Fruit fly (Drosophila melanogaster): Measurements from ENCODE around the gene LManIV.

The LManIV gene

DNA sequence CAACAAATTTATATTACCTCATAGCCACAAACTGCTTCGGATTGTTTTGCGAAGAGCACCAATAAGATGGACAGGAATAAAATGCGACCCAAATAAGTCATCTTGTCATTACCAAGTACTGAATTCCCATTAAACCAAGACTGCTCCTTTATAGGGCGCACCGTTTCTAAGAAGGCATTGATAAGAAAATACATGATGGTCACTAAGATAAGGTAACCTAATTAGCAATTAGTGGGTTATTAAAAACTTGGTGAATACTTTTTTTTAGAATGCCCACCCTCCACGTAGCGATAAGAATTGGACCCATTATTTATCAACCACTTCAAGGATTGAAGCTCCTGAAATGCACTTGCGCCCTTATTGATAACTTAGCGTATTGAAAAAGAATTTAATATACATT is at the start of gene LManIV:
Gene LManIV, minus strand, starts transcription at position 101 of the 400 bp plus-strand sequence.
- no peak for TF ChIP-seq noc (tag; optimal IDR thresholded peaks at IDR 0.05)

DNA sequence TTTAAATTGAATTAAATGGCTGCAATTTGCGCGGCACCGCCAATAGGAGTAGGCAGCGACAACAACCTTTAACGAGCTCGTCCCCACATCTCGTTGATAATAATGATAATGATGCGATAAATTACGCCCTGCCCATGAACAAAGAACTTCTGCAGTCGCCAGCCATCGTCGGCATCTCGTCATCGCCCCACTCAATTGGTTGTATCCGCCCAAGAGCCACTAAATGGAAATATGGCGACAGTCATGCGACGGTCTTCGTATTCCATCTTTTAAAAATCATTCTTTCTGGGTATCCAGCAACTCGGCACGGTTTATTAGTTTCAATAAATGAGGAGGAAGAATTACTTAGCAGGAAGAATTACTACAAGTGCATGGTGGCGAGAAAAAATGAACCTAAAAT is 48.4 kb upstream of the LManIV start:
- TF ChIP-seq noc (tag; optimal IDR thresholded peaks at IDR 0.05) = no peak

DNA sequence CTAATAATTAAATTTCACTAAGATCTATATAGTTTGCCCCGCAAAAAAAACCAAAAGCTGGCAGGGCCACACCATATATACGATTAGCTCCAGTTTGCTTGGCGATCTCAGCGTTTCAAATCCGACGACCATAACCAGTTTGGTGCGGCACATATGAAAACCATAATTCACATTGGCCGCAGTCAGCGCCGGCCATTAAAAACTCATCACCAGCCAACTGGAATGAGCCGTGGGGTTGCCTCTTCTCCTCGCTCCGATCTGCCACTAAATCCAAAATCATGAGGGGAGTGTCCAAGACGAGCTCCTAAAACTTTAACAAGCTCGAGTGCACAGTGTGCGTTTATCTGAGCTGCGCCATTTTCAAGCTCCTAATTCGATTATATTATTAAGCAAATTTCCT is 45.2 kb upstream of the LManIV start:
- no peak for TF ChIP-seq noc (tag; optimal IDR thresholded peaks at IDR 0.05)

DNA sequence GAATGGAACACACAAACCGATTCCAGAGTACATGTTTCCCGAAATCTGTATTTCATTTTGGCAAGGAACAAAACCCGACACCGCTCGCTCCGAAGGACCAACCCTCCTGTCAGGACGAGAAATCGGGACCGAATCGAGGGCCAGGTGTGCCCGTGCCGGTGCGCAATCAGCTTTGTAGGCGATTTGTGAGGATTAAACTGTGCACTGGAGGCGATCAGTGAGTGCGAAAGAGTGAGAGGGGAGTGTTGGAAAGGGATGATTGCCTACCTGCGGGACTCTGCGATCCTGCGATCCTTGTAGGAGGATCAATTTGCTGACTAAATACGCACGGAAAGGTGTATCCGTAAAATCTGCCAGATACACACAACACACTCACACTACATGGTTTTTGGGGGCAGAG is 37.7 kb upstream of the LManIV start:
- TF ChIP-seq noc (tag; optimal IDR thresholded peaks at IDR 0.05) = no peak

DNA sequence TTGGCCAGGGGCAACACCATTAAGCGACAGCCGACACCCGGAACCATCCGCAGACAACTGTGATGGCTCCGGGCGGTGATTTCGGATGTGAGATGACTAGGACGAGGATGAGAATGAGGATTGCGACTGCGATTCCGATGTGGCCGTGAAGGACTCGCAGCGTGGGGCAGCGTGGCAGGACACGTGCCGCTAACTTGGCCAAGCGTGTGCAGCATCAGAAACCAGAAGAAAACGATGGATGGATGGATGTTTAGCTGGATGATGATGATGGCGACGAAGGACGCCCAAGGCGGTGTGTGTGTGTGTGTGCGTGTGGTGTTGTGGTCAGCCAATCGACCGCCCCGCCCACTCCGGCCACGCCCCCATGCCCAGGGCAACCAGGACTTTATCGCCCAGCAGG is 32.0 kb upstream of the LManIV start:
- no peak for TF ChIP-seq noc (tag; optimal IDR thresholded peaks at IDR 0.05)

DNA sequence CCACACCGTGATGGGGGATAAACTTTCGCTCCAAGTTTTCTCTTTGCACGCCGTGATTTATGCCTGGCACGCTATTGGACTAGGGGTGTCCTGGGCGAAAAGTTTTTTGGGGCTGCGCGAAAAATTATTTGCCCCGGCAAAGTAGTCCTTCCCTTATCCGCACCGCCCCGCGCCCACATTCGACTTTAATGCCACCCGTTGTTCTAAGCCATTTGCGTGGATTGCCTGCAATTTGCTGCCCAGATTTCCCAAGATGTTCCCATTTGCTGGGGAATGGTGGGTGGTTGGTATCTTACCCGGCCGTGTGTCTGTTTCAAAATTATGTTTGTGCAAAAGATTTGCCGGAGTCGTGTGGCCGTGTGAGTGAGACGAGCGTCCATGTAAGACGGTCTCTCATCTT is 26.9 kb upstream of the LManIV start:
- no peak for TF ChIP-seq noc (tag; optimal IDR thresholded peaks at IDR 0.05)

- TF ChIP-seq noc (tag; optimal IDR thresholded peaks at IDR 0.05) = no peak
Measured at dm6 chr2L:8794151-8794550, 22.0 kb upstream of the LManIV start.

DNA sequence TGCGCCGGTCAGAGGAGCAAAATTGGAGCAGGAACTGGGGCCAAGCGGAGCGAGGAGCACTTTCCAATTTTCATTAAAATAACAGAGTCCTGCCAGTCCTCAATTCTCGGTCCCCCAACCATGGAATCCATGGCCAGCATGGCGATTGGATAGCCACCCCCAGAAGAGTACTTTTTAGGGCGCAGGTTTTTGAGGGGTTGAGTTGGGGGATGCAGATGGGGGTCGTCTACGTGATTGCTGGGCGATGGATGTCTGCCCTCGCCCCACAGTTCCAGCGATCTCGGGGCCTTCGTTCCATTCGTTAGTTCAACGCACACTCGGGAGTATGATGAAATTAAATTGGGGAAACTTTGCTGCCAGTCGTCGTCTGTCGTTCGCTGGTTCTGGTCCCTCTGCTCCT is 19.6 kb upstream of the LManIV start:
- TF ChIP-seq noc (tag; optimal IDR thresholded peaks at IDR 0.05) = no peak

- no peak for TF ChIP-seq noc (tag; optimal IDR thresholded peaks at IDR 0.05)
Measured at dm6 chr2L:8787575-8787974, 15.4 kb upstream of the LManIV start.

- TF ChIP-seq noc (tag; optimal IDR thresholded peaks at IDR 0.05) = no peak
Measured at dm6 chr2L:8784731-8785130, 12.6 kb upstream of the LManIV start.

DNA sequence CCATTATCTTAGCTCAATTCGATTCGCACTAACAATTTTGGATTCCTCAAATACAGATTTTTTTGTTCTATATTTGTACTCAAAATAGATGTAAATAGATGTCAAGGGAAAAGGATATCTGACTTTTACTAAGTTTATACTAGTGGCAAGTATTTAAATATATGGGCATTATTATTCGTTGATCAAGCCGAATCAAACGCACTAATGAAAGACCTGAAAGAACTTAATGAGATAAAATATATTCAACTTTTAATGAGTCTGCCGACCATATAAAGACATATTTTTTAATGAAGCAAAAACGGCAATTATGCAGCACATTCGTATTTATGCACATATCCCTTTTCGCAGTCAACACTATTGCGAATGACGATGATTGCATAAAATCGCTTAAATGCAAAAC is 10.3 kb upstream of the LManIV start, which contains the start of gene CG42710:
Gene CG42710, minus strand, starts transcription at position 101 of the 400 bp plus-strand sequence.
- TF ChIP-seq noc (tag; optimal IDR thresholded peaks at IDR 0.05) = no peak

- no peak for TF ChIP-seq noc (tag; optimal IDR thresholded peaks at IDR 0.05)
Measured at dm6 chr2L:8781152-8781551, 9.0 kb upstream of the LManIV start, which contains the start of gene LManVI. TSS of gene LManVI (minus strand) at chr2L:8781252.

dm6 chr2L:8776163-8776562 is 4.0 kb upstream of the LManIV start, which contains the start of gene LManV:
TSS of gene LManV (minus strand) at chr2L:8776263.
- no peak for TF ChIP-seq noc (tag; optimal IDR thresholded peaks at IDR 0.05)

DNA sequence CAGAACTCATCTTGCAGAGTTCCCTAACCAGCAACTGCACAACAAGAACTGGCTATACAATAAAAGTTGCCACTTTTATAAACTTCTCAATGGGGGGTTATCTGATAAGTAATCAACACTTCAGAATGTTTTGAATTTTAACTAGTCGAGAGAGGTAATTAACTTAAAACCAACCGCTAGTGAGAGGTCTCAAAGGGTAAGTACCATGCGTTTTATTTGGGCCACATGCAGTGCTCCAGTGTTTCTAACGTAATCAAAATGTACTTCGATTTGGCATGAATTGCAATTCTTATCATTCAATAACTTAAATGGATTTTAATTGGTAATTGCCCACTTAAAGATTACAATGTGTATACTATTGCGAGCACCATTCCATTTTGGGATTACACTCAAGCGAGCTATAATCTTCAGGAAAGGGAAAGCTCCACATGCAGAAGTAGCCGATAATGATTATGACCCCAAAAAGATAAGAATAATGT is 3.4 kb downstream of the LManIV start, which contains the start of gene LManIII:
Gene LManIII, minus strand, starts transcription at position 51 of the 479 bp plus-strand sequence.
- TF ChIP-seq noc (tag; optimal IDR thresholded peaks at IDR 0.05) = no peak

- no peak for TF ChIP-seq noc (tag; optimal IDR thresholded peaks at IDR 0.05)
Measured at dm6 chr2L:8762833-8763232, 9.3 kb downstream of the LManIV start.

DNA sequence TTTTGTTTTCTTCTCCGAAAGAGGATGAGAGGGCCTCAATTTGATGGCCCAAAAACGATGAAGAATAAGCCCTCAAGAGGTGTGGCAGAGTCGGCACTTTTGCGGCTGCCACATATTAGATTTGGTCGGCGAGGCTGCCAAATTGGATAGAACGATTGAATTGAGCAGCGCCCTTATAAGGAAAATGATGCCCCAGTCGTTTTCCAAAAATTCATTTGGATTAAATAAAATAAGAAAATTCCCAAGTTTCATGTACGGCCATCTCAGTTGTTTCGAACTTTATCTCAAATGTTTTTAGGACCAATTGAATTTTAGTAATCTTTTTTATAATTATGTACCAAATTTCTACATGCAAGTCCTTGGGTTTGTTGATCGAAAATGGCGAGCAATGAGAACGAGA is 20.1 kb downstream of the LManIV start, which contains the start of the genes CG45307 and CG12438:
Gene CG45307, minus strand, starts transcription at position 101 of the 400 bp plus-strand sequence.
Gene CG12438, plus strand, starts transcription at position 264 of the 400 bp plus-strand sequence.
- TF ChIP-seq noc (tag; optimal IDR thresholded peaks at IDR 0.05) = no peak

- no peak for TF ChIP-seq noc (tag; optimal IDR thresholded peaks at IDR 0.05)
Measured at dm6 chr2L:8747480-8747879, 24.7 kb downstream of the LManIV start.

- no peak for TF ChIP-seq noc (tag; optimal IDR thresholded peaks at IDR 0.05)
Measured at dm6 chr2L:8746350-8746759, 25.8 kb downstream of the LManIV start.
